Fruit fly (Drosophila melanogaster) whole organism, pupa: ENCODE data around the gene CG16736.

Source experiments
- CG10348 ChIP-seq: fragments of 200-800 bp; sonication (Bioruptor generic); IDR thresholded peaks from 2 replicates; pipeline ENCODE4 v1.3.6; 2022; ENCODE audit warnings: missing biosample characterization, missing genetic modification characterization
- CG14655 ChIP-seq: fragments of 200-800 bp; sonication (Bioruptor generic); optimal IDR thresholded peaks from 3 replicates; lab custom pipeline; 2017; ENCODE audit warnings: mild to moderate bottlenecking, missing biosample characterization, missing genetic modification reagents, missing genetic modification characterization
- EcR ChIP-seq: fragments of 200-800 bp; sonication (Bioruptor generic); optimal IDR thresholded peaks from 3 replicates; lab custom pipeline; 2019; ENCODE audit warnings: missing biosample characterization, missing genetic modification characterization, mild to moderate bottlenecking, moderate library complexity, missing genetic modification reagents
- Ets98B ChIP-seq: fragments of 200-800 bp; sonication (Bioruptor generic); IDR thresholded peaks from 2 replicates; pipeline ENCODE4 v1.3.6; 2022; ENCODE audit warnings: missing biosample characterization, missing genetic modification characterization
- rn ChIP-seq: fragments of 200-800 bp; sonication (Bioruptor generic); IDR thresholded peaks from 2 replicates; pipeline ENCODE4 v1.3.6; 2022; ENCODE audit warnings: missing biosample characterization, missing genetic modification characterization

- peak; percentile 94 for TF ChIP-seq Ets98B (GFP tag; lab: Robert Waterston, UW)
- TF ChIP-seq CG10348 (GFP tag; lab: Robert Waterston, UW): peak; percentile 88
- no peak for TF ChIP-seq EcR
- peak; percentile 84 for TF ChIP-seq rn
- peak; percentile 91 for TF ChIP-seq CG14655
Observed at dm6 chr3R:9227330-9227729, 30.2 kb downstream of the CG16736 start.
